Fruit fly (Drosophila melanogaster): ENCODE data around the gene Cp38.
A peak's percentile ranks its signal among the peaks of the same experiment; 100 is the strongest.

Gene Cp38

DNA sequence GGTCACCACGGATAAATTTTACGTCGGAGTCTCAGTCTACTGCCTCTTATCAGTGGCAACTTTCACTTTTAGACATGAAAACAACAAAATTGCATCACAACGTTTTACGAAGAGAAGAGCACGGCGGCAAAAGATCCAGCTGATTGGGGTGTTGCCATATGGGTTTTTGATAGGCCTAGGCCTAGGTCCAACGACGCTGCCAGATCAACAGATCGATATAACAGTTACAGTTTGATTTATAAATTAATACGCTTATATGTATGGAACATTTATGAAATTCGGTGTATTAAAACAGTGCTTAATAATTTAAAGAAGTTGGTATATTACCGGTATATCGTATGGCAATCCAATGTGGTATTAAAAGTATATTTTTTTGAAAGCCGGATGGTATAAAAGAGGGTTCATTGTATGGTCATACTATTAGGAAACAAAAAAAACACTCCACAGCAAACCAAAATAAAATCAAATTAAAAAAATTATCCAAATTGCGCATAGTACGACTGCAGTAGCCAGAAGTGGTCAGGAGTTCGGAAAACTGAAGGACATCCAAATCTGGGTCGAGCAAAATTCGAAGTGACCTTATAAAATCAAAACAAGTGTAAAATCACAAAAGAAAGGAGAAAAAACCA, 44.9 kb upstream of the Cp38 start, which contains the start of gene CG1440 (continued):
- TF ChIP-seq Doc3 (GFP tag; IDR thresholded peaks at IDR 0.05; ENCODE audit: partially characterized antibody) = no peak
- no peak for TF ChIP-seq prd (optimal IDR thresholded peaks at IDR 0.05)
- TF ChIP-seq prd (GFP tag; IDR thresholded peaks at IDR 0.05) = 0 out of 3 replicates have a peak, but pooled peaks have one; percentile 29
- TF ChIP-seq hb (GFP tag; IDR thresholded peaks at IDR 0.05; ENCODE audit: partially characterized antibody) = no peak
- no peak for TF ChIP-seq CG14014 (GFP tag; IDR thresholded peaks at IDR 0.05)
- TF ChIP-seq Dad (GFP tag; optimal IDR thresholded peaks at IDR 0.05) = no peak
- TF ChIP-seq PHDP (tag; optimal IDR thresholded peaks at IDR 0.05) = peak; percentile 48
- no peak for TF ChIP-seq CoRest (tag; optimal IDR thresholded peaks at IDR 0.05)
- peak; percentile 84 for TF ChIP-seq pzg (GFP tag; optimal IDR thresholded peaks at IDR 0.05)
- TF ChIP-seq ranshi (GFP tag; IDR thresholded peaks at IDR 0.05) = no peak
- no peak for TF ChIP-seq mld (GFP tag; IDR thresholded peaks at IDR 0.05; ENCODE audit: partially characterized antibody)
- no peak for TF ChIP-seq hbn (GFP tag; IDR thresholded peaks at IDR 0.05; ENCODE audit: partially characterized antibody)
- TF ChIP-seq Opbp (GFP tag; IDR thresholded peaks at IDR 0.05; ENCODE audit: partially characterized antibody) = 0 out of 3 replicates have a peak, but pooled peaks have one; percentile 15
- TF ChIP-seq CG10366 (GFP tag; IDR thresholded peaks at IDR 0.05) = no peak
- TF ChIP-seq tup (GFP tag; optimal IDR thresholded peaks at IDR 0.05) = no peak
- no peak for TF ChIP-seq scrt (GFP tag; optimal IDR thresholded peaks at IDR 0.05)
- peak; percentile 40 for TF ChIP-seq CG10147 (GFP tag; optimal IDR thresholded peaks at IDR 0.05)
- no peak for TF ChIP-seq Antp (GFP tag; optimal IDR thresholded peaks at IDR 0.05)
- TF ChIP-seq Taf1 (GFP tag; IDR thresholded peaks at IDR 0.05) = no peak
- TF ChIP-seq CG10979 (tag; optimal IDR thresholded peaks at IDR 0.05) = no peak
- no peak for TF ChIP-seq sens-2 (GFP tag; IDR thresholded peaks at IDR 0.05)
- TF ChIP-seq CG14965 (GFP tag; optimal IDR thresholded peaks at IDR 0.05; ENCODE audit: borderline replicate concordance) = no peak
- TF ChIP-seq CG10274 (GFP tag; optimal IDR thresholded peaks at IDR 0.05) = no peak
- peak; percentile 56 for TF ChIP-seq CG2120 (GFP tag; optimal IDR thresholded peaks at IDR 0.05)
- TF ChIP-seq Awh (GFP tag; IDR thresholded peaks at IDR 0.05) = no peak
- no peak for TF ChIP-seq CG10565 (GFP tag; optimal IDR thresholded peaks at IDR 0.05)
- peak; percentile 64 for TF ChIP-seq CG15479 (GFP tag; optimal IDR thresholded peaks at IDR 0.05)
- TF ChIP-seq p53 (GFP tag; optimal IDR thresholded peaks at IDR 0.05) = no peak
- no peak for TF ChIP-seq Atf-2 (GFP tag; optimal IDR thresholded peaks at IDR 0.05)
- TF ChIP-seq hth (optimal IDR thresholded peaks at IDR 0.05) = no peak
- no peak for TF ChIP-seq Deaf1 (tag; optimal IDR thresholded peaks at IDR 0.05)
- no peak for TF ChIP-seq NfI (GFP tag; optimal IDR thresholded peaks at IDR 0.05)
- no peak for TF ChIP-seq CG18011 (GFP tag; optimal IDR thresholded peaks at IDR 0.05)
- TF ChIP-seq CG31224 (GFP tag; IDR thresholded peaks at IDR 0.05) = no peak
- no peak for TF ChIP-seq kah (GFP tag; optimal IDR thresholded peaks at IDR 0.05)
- TF ChIP-seq CG2129 (GFP tag; IDR thresholded peaks at IDR 0.05; ENCODE audit: partially characterized antibody) = no peak
- TF ChIP-seq Ets65A (GFP tag) = peak; percentile 31
- no peak for TF ChIP-seq psq (GFP tag; optimal IDR thresholded peaks at IDR 0.05)
- TF ChIP-seq CG3726 (GFP tag; IDR thresholded peaks at IDR 0.05) = no peak
- TF ChIP-seq Med (GFP tag) = peak; percentile 91
- no peak for TF ChIP-seq CG13296 (GFP tag; optimal IDR thresholded peaks at IDR 0.05)
- no peak for TF ChIP-seq CG1792 (GFP tag; optimal IDR thresholded peaks at IDR 0.05)
- no peak for TF ChIP-seq org-1 (GFP tag; optimal IDR thresholded peaks at IDR 0.05)
- TF ChIP-seq CG12236 (GFP tag; optimal IDR thresholded peaks at IDR 0.05) = no peak
- no peak for TF ChIP-seq Oaz (GFP tag; IDR thresholded peaks at IDR 0.05)
- TF ChIP-seq Hey (tag; optimal IDR thresholded peaks at IDR 0.05) = no peak
- peak; percentile 24; the same call in 1 of the 2 replicates for TF ChIP-seq CG32532 (GFP tag; IDR thresholded peaks at IDR 0.05)
- TF ChIP-seq CG17829 (tag; optimal IDR thresholded peaks at IDR 0.05) = peak; percentile 16
- TF ChIP-seq Eip74EF (GFP tag; optimal IDR thresholded peaks at IDR 0.05) = no peak
- no peak for TF ChIP-seq sug (tag; optimal IDR thresholded peaks at IDR 0.05)
